Fruit fly (Drosophila melanogaster) whole organism, embryonic: Measurements from ENCODE around the gene vih.

Source experiments
- ATbp ChIP-seq: fragments of 200-800 bp; sonication (Bioruptor generic); optimal IDR thresholded peaks from 2 replicates; lab custom pipeline; 2017; ENCODE audit warnings: missing biosample characterization, mild to moderate bottlenecking, missing genetic modification characterization, missing genetic modification reagents
- CG10366 ChIP-seq: fragments of 200-800 bp; sonication (Bioruptor generic); IDR thresholded peaks from 2 replicates; pipeline ENCODE4 v1.3.6; 2022; ENCODE audit warnings: missing biosample characterization, missing genetic modification characterization
- CG10431 ChIP-seq: fragments of 200-800 bp; sonication (Bioruptor generic); optimal IDR thresholded peaks from 3 replicates; lab custom pipeline; 2018; ENCODE audit warnings: missing biosample characterization, mild to moderate bottlenecking, missing genetic modification characterization
- CG10979 ChIP-seq: fragments of 200-800 bp; sonication (Bioruptor generic); optimal IDR thresholded peaks from 2 replicates; lab custom pipeline; 2018; ENCODE audit warnings: missing biosample characterization, mild to moderate bottlenecking, missing genetic modification characterization, moderate library complexity
- CG11504 ChIP-seq: fragments of 200-800 bp; sonication (Bioruptor generic); optimal IDR thresholded peaks from 3 replicates; lab custom pipeline; 2019; ENCODE audit warnings: missing biosample characterization, mild to moderate bottlenecking, missing genetic modification characterization, moderate library complexity
- CG11695 ChIP-seq: fragments of 200-800 bp; sonication (Bioruptor generic); IDR thresholded peaks from 3 replicates; pipeline ENCODE4 v1.3.6; 2022; ENCODE audit warnings: missing biosample characterization, missing genetic modification characterization
- CG1233 ChIP-seq: fragments of 200-800 bp; sonication (Bioruptor generic); optimal IDR thresholded peaks from 4 replicates; lab custom pipeline; 2018; ENCODE audit warnings: missing biosample characterization, mild to moderate bottlenecking, missing genetic modification characterization
- CG12744 ChIP-seq: fragments of 200-800 bp; sonication (Bioruptor generic); optimal IDR thresholded peaks from 2 replicates; lab custom pipeline; 2016; ENCODE audit warnings: missing biosample characterization, missing genetic modification characterization
- CG13775 ChIP-seq: fragments of 200-800 bp; sonication (Bioruptor generic); optimal IDR thresholded peaks from 3 replicates; lab custom pipeline; 2017; ENCODE audit warnings: missing biosample characterization, mild to moderate bottlenecking, missing genetic modification characterization
- CG14860 ChIP-seq: fragments of 200-800 bp; sonication (Bioruptor generic); IDR thresholded peaks from 3 replicates; pipeline ENCODE4 v1.3.6; 2022; ENCODE audit warnings: missing biosample characterization, missing genetic modification characterization; ENCODE audit not compliant: partially characterized antibody
- CG15514 ChIP-seq: fragments of 200-800 bp; sonication (Bioruptor generic); optimal IDR thresholded peaks from 3 replicates; lab custom pipeline; 2017; ENCODE audit warnings: missing biosample characterization, missing genetic modification characterization, mild to moderate bottlenecking, moderate library complexity, missing genetic modification reagents
- CG17568 ChIP-seq: fragments of 200-800 bp; sonication (Bioruptor generic); optimal IDR thresholded peaks from 2 replicates; lab custom pipeline; 2018; ENCODE audit warnings: missing biosample characterization, mild to moderate bottlenecking, missing genetic modification characterization, moderate library complexity
- CG33213 ChIP-seq: fragments of 200-800 bp; sonication (Bioruptor generic); optimal IDR thresholded peaks from 3 replicates; lab custom pipeline; 2016; ENCODE audit warnings: missing biosample characterization, missing genetic modification characterization
- CG34224 ChIP-seq: fragments of 200-800 bp; sonication (Bioruptor generic); IDR thresholded peaks from 3 replicates; pipeline ENCODE4 v1.3.6; 2022; ENCODE audit warnings: missing biosample characterization, missing genetic modification characterization; ENCODE audit not compliant: partially characterized antibody
- CG43689 ChIP-seq: fragments of 200-800 bp; sonication (Bioruptor generic); IDR thresholded peaks from 2 replicates; pipeline ENCODE4 v1.3.6; 2022; ENCODE audit warnings: missing biosample characterization, missing genetic modification characterization
- CG6175 ChIP-seq: fragments of 200-800 bp; sonication (Bioruptor generic); IDR thresholded peaks from 3 replicates; pipeline ENCODE4 v1.3.6; 2022; ENCODE audit warnings: missing biosample characterization, missing genetic modification characterization
- CG7357 ChIP-seq: fragments of 200-800 bp; sonication (Bioruptor generic); IDR thresholded peaks from 3 replicates; pipeline ENCODE4 v1.3.6; 2022; ENCODE audit warnings: missing biosample characterization, missing genetic modification characterization
- CG9437 ChIP-seq: fragments of 200-800 bp; sonication (Bioruptor generic); optimal IDR thresholded peaks from 2 replicates; lab custom pipeline; 2018; ENCODE audit warnings: missing biosample characterization, mild to moderate bottlenecking, missing genetic modification characterization
- Dad ChIP-seq: fragments of 200-800 bp; sonication (Bioruptor generic); optimal IDR thresholded peaks from 3 replicates; lab custom pipeline; 2016; ENCODE audit warnings: missing biosample characterization, missing genetic modification characterization
- Dip2 ChIP-seq: fragments of 200-800 bp; sonication (Bioruptor generic); IDR thresholded peaks from 2 replicates; pipeline ENCODE4 v1.3.6; 2022; ENCODE audit warnings: missing biosample characterization, missing genetic modification characterization
- Dref ChIP-seq: fragments of 200-800 bp; sonication (Bioruptor generic); IDR thresholded peaks from 2 replicates; pipeline ENCODE4 v1.3.6; 2022; ENCODE audit warnings: missing biosample characterization, missing genetic modification characterization
- E2f2 ChIP-seq: fragments of 200-800 bp; sonication (Bioruptor generic); IDR thresholded peaks from 2 replicates; pipeline ENCODE4 v1.3.6; 2022; ENCODE audit warnings: missing biosample characterization, missing genetic modification characterization
- Eip74EF ChIP-seq, 2 experiments: fragments of 200-800 bp in 1 of 2; fragments of >200 bp in 1 of 2; sonication (Bioruptor generic) in 1 of 2; optimal IDR thresholded peaks; 2 replicates each; lab custom pipeline; 2017 to 2019; ENCODE audit warnings: missing biosample characterization in 2 of 2, missing genetic modification characterization in 2 of 2, mild to moderate bottlenecking in 1 of 2, moderate library complexity in 1 of 2
- Ets97D ChIP-seq: fragments of 200-800 bp; sonication (Bioruptor generic); optimal IDR thresholded peaks from 3 replicates; lab custom pipeline; 2016; ENCODE audit warnings: missing biosample characterization, missing genetic modification characterization
- HLH3B ChIP-seq: fragments of 200-800 bp; sonication (Bioruptor generic); IDR thresholded peaks from 2 replicates; pipeline ENCODE4 v1.3.6; 2022; ENCODE audit warnings: missing biosample characterization, missing genetic modification characterization
- Hey ChIP-seq: fragments of 200-800 bp; sonication (Bioruptor generic); optimal IDR thresholded peaks from 3 replicates; lab custom pipeline; 2018; ENCODE audit warnings: missing biosample characterization, mild to moderate bottlenecking, missing genetic modification characterization
- Xbp1 ChIP-seq: fragments of 200-800 bp; sonication (Bioruptor generic); optimal IDR thresholded peaks from 3 replicates; lab custom pipeline; 2016; ENCODE audit warnings: missing biosample characterization, mild to moderate bottlenecking, missing genetic modification characterization
- az2 ChIP-seq: fragments of 200-800 bp; sonication (Bioruptor generic); optimal IDR thresholded peaks from 3 replicates; lab custom pipeline; 2016; ENCODE audit warnings: missing biosample characterization, missing genetic modification characterization
- br ChIP-seq: fragments of >200 bp; optimal IDR thresholded peaks from 2 replicates; lab custom pipeline; 2017
- corto ChIP-seq: fragments of 200-800 bp; sonication (Bioruptor generic); optimal IDR thresholded peaks from 2 replicates; lab custom pipeline; 2016; ENCODE audit warnings: missing biosample characterization, mild to moderate bottlenecking, missing genetic modification characterization, moderate library complexity
- crc ChIP-seq: fragments of 200-800 bp; sonication (Bioruptor generic); optimal IDR thresholded peaks from 2 replicates; lab custom pipeline; 2016; ENCODE audit warnings: missing biosample characterization, missing genetic modification characterization
- cwo ChIP-seq: fragments of 200-800 bp; sonication (Bioruptor generic); optimal IDR thresholded peaks from 3 replicates; lab custom pipeline; 2017; ENCODE audit warnings: missing biosample characterization, missing genetic modification characterization, mild to moderate bottlenecking, moderate library complexity, missing genetic modification reagents
- disco-r ChIP-seq: fragments of 200-800 bp; sonication (Bioruptor generic); optimal IDR thresholded peaks from 2 replicates; lab custom pipeline; 2016; ENCODE audit warnings: missing biosample characterization, missing genetic modification characterization
- dmrt99B ChIP-seq: fragments of 200-800 bp; sonication (Bioruptor generic); optimal IDR thresholded peaks from 2 replicates; lab custom pipeline; 2018; ENCODE audit warnings: missing biosample characterization, mild to moderate bottlenecking, missing genetic modification characterization, moderate library complexity
- fd102C ChIP-seq: fragments of 200-800 bp; sonication (Bioruptor generic); optimal IDR thresholded peaks from 2 replicates; lab custom pipeline; 2018; ENCODE audit warnings: missing biosample characterization, mild to moderate bottlenecking, missing genetic modification characterization, moderate library complexity
- ftz-f1 ChIP-seq: fragments of 200-800 bp; sonication (Bioruptor generic); optimal IDR thresholded peaks from 2 replicates; lab custom pipeline; 2016; ENCODE audit warnings: missing biosample characterization, missing genetic modification characterization
- lilli ChIP-seq: fragments of 200-800 bp; sonication (Bioruptor generic); optimal IDR thresholded peaks from 3 replicates; lab custom pipeline; 2016; ENCODE audit warnings: missing biosample characterization, missing genetic modification characterization
- pb ChIP-seq: fragments of 200-800 bp; sonication (Bioruptor generic); optimal IDR thresholded peaks from 3 replicates; lab custom pipeline; 2016; ENCODE audit warnings: missing biosample characterization, missing genetic modification characterization
- pita ChIP-seq: fragments of 200-800 bp; sonication (Bioruptor generic); optimal IDR thresholded peaks from 2 replicates; lab custom pipeline; 2017; ENCODE audit warnings: missing biosample characterization, mild to moderate bottlenecking, missing genetic modification characterization
- sima ChIP-seq: fragments of 200-800 bp; sonication (Bioruptor generic); optimal IDR thresholded peaks from 2 replicates; lab custom pipeline; 2016; ENCODE audit warnings: missing biosample characterization, missing genetic modification characterization
- slp2 ChIP-seq: fragments of 200-800 bp; sonication (Bioruptor generic); optimal IDR thresholded peaks from 2 replicates; lab custom pipeline; 2016; ENCODE audit warnings: missing biosample characterization, missing genetic modification characterization
- sqz ChIP-seq: fragments of 200-800 bp; sonication (Bioruptor generic); optimal IDR thresholded peaks from 3 replicates; lab custom pipeline; 2018; ENCODE audit warnings: missing biosample characterization, mild to moderate bottlenecking, missing genetic modification characterization
- sr ChIP-seq: fragments of 200-800 bp; sonication (Bioruptor generic); IDR thresholded peaks from 3 replicates; pipeline ENCODE4 v1.3.6; 2022; ENCODE audit warnings: missing biosample characterization, missing genetic modification characterization
- ttk ChIP-seq: fragments of 200-800 bp; sonication (Bioruptor generic); IDR thresholded peaks from 2 replicates; pipeline ENCODE4 v2.1.2; 2022; ENCODE audit warnings: missing biosample characterization, missing genetic modification characterization
- vvl ChIP-seq: fragments of 200-800 bp; sonication (Bioruptor generic); IDR thresholded peaks from 2 replicates; pipeline ENCODE4 v1.3.6; 2022; ENCODE audit warnings: missing biosample characterization, missing genetic modification characterization
- zen2 ChIP-seq: fragments of 200-800 bp; sonication (Bioruptor generic); IDR thresholded peaks from 3 replicates; pipeline ENCODE4 v1.3.6; 2022; ENCODE audit warnings: missing biosample characterization, missing genetic modification characterization; ENCODE audit not compliant: partially characterized antibody
- zfh1 ChIP-seq: fragments of 200-800 bp; sonication (Bioruptor generic); IDR thresholded peaks from 3 replicates; pipeline ENCODE4 v1.3.6; 2022; ENCODE audit warnings: missing biosample characterization, missing genetic modification characterization

Gene vih

dm6 chr3L:12490418-12491035 is 13.6 kb upstream of the vih start, which contains the start of gene CG10660 (continued):
- TF ChIP-seq CG11504 (tag; lab: Kevin White, UChicago) (peak; percentile 93), E2f2 (GFP tag; lab: Robert Waterston, UW) (peak; percentile 71), Hey (tag; lab: Kevin White, UChicago) (peak; percentile 20), CG17568 (peak; percentile 82), CG14860 (GFP tag; lab: Robert Waterston, UW) (no peak), CG10431 (GFP tag; lab: Kevin White, UChicago) (peak; percentile 73), lilli (GFP tag; lab: Kevin White, UChicago) (peak; percentile 88), br (lab: Kevin White, UChicago) (no peak), Ets97D (GFP tag; lab: Kevin White, UChicago) (peak; percentile 39), sima (GFP tag; lab: Kevin White, UChicago) (no peak), CG10366 (GFP tag; lab: Robert Waterston, UW) (peak; percentile 88), CG33213 (GFP tag; lab: Kevin White, UChicago) (peak; percentile 53), corto (GFP tag; lab: Kevin White, UChicago) (peak; percentile 83), CG9437 (peak; percentile 77), slp2 (peak; percentile 68), cwo (GFP tag; lab: Kevin White, UChicago) (peak; percentile 75), CG11695 (peak; percentile 87), dmrt99B (tag; lab: Kevin White, UChicago) (peak; percentile 94), zen2 (no peak), Xbp1 (peak; percentile 90), CG34224 (GFP tag; lab: Robert Waterston, UW) (no peak), az2 (GFP tag; lab: Kevin White, UChicago) (peak; percentile 89), pita (no peak), pb (GFP tag; lab: Kevin White, UChicago) (peak; percentile 45), CG12744 (GFP tag; lab: Kevin White, UChicago) (peak; percentile 53), zfh1 (GFP tag; lab: Robert Waterston, UW) (peak; percentile 91), disco-r (GFP tag; lab: Kevin White, UChicago) (no peak), CG7357 (GFP tag; lab: Robert Waterston, UW) (peak; percentile 73), CG43689 (0 out of 2 replicates have a peak, but pooled peaks have one; percentile 18), crc (GFP tag; lab: Kevin White, UChicago) (peak; percentile 21), ATbp (peak; percentile 95), CG15514 (GFP tag; lab: Kevin White, UChicago) (peak; percentile 49), ttk (peak; percentile 80), fd102C (GFP tag; lab: Kevin White, UChicago) (no peak), CG6175 (GFP tag; lab: Robert Waterston, UW) (0 out of 3 replicates have a peak, but pooled peaks have one; percentile 14), CG10979 (tag; lab: Kevin White, UChicago) (peak; percentile 91), CG13775 (GFP tag; lab: Kevin White, UChicago) (peak; percentile 76), Dad (GFP tag; lab: Kevin White, UChicago) (peak; percentile 47)

dm6 chr3L:12494273-12494672 is 9.8 kb upstream of the vih start:
- no peak for TF ChIP-seq Dref
- TF ChIP-seq ftz-f1, result peak; percentile 32
- peak; percentile 58; the same call in 1 of the 3 replicates for TF ChIP-seq sr (GFP tag; lab: Robert Waterston, UW)
- TF ChIP-seq vvl (GFP tag; lab: Robert Waterston, UW), result peak; percentile 27; the same call in 1 of the 2 replicates
- no peak for TF ChIP-seq Dip2 (GFP tag; lab: Robert Waterston, UW)
- no peak for TF ChIP-seq CG1233 (GFP tag; lab: Kevin White, UChicago)
- no peak for TF ChIP-seq HLH3B
- TF ChIP-seq Eip74EF (GFP tag; optimal IDR thresholded peaks at IDR 0.05; lab: Kevin White, UChicago), result peak in 1 of 2 experiments; percentile 85
- peak; percentile 28 for TF ChIP-seq sqz (GFP tag; lab: Kevin White, UChicago)
